Fruit fly (Drosophila melanogaster) whole organism, wandering third instar larva: Measurements from ENCODE around the gene ND-20.

Experiments
- Hr78 ChIP-seq: fragments of >200 bp; optimal IDR thresholded peaks from 2 replicates; lab custom pipeline; 2017; ENCODE audit warnings: missing biosample characterization, missing genetic modification characterization
- pan ChIP-seq: fragments of >200 bp; optimal IDR thresholded peaks from 2 replicates; lab custom pipeline; 2017

dm6 chrX:15976568-15976967 is 10.0 kb downstream of the ND-20 start, which contains the start of gene CG42766:
- TF ChIP-seq pan (lab: Kevin White, UChicago) (no peak), Hr78 (GFP tag; lab: Kevin White, UChicago) (no peak)
